Worm (Caenorhabditis elegans): ENCODE data around the gene acr-9.
A peak's percentile ranks its signal among the peaks of the same experiment; 100 is the strongest.

acr-9 gene

DNA sequence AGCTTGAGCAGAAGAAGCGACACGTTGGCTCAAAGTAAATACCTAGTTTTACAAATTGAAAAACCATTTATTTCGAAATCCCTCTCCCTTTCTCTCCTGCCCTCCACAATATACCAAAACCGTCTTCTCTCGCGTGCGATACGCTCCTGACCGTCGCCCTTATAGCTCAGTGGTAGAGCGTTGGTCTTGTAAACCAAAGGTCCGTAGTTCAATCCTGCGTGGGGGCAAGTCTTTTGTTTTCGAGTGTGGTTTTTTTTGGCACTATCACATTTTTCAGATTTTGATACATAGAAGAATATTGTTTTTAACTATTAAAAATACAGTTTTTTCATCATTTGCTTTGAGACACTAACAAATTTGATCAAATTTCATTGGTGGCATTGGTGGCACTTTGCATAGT lies 6.9 kb upstream of the acr-9 start (continued):
- no peak for TF ChIP-seq sdz-12 (GFP tag; optimal IDR thresholded peaks at IDR 0.05)
- TF ChIP-seq daf-8 (GFP tag; IDR thresholded peaks at IDR 0.05): no peak
- TF ChIP-seq dmd-6 (GFP tag; IDR thresholded peaks at IDR 0.05): no peak
- no peak for TF ChIP-seq D1046.2 (GFP tag; IDR thresholded peaks at IDR 0.05)
- peak; percentile 26 to 74 for TF ChIP-seq daf-16 (GFP tag; optimal IDR thresholded peaks at IDR 0.05)
- TF ChIP-seq daf-16 (tag; optimal IDR thresholded peaks at IDR 0.05): no peak
- TF ChIP-seq nhr-111 (GFP tag; optimal IDR thresholded peaks at IDR 0.05): no peak
- TF ChIP-seq attf-4 (tag; optimal IDR thresholded peaks at IDR 0.05): no peak
- TF ChIP-seq php-3 (GFP tag; IDR thresholded peaks at IDR 0.05): peak; percentile 47; the same call in 1 of the 2 replicates
- TF ChIP-seq hif-1 (tag; optimal IDR thresholded peaks at IDR 0.05): no peak
- peak; percentile 84 for TF ChIP-seq lim-7 (GFP tag; IDR thresholded peaks at IDR 0.05)
- TF ChIP-seq nhr-41 (GFP tag; IDR thresholded peaks at IDR 0.05): 0 out of 2 replicates have a peak, but pooled peaks have one; percentile 12
- no peak for TF ChIP-seq tag-97 (GFP tag; IDR thresholded peaks at IDR 0.05)
- TF ChIP-seq rbr-2 (tag; optimal IDR thresholded peaks at IDR 0.05): peak; percentile 1
- no peak for TF ChIP-seq mes-2 (tag; optimal IDR thresholded peaks at IDR 0.05; ENCODE audit: poor library complexity, severe bottlenecking)
- TF ChIP-seq mdl-1 (tag; optimal IDR thresholded peaks at IDR 0.05): no peak
- no peak for TF ChIP-seq lin-1 (GFP tag; IDR thresholded peaks at IDR 0.05)
- no peak for TF ChIP-seq cey-2 (tag; optimal IDR thresholded peaks at IDR 0.05; ENCODE audit: borderline replicate concordance, insufficient read depth)
- no peak for TF ChIP-seq nhr-25 (tag; optimal IDR thresholded peaks at IDR 0.05; ENCODE audit: borderline replicate concordance, insufficient read depth)
- TF ChIP-seq ztf-7 (tag; optimal IDR thresholded peaks at IDR 0.05): no peak
- TF ChIP-seq nhr-76 (tag; optimal IDR thresholded peaks at IDR 0.05): no peak
- TF ChIP-seq ctbp-1 (GFP tag; IDR thresholded peaks at IDR 0.05): no peak
- TF ChIP-seq Y105C5A.15 (GFP tag; IDR thresholded peaks at IDR 0.05): no peak
- TF ChIP-seq F37D6.2 (tag; optimal IDR thresholded peaks at IDR 0.05): no peak
- no peak for TF ChIP-seq nhr-237 (tag; optimal IDR thresholded peaks at IDR 0.05)
- no peak for TF ChIP-seq Y48G9A.11 (GFP tag; IDR thresholded peaks at IDR 0.05)
- TF ChIP-seq unc-130 (GFP tag; optimal IDR thresholded peaks at IDR 0.05): peak; percentile 44
- TF ChIP-seq duxl-1 (tag; optimal IDR thresholded peaks at IDR 0.05; ENCODE audit: poor library complexity): peak; percentile 63
- peak; percentile 87 for TF ChIP-seq egl-43 (GFP tag; IDR thresholded peaks at IDR 0.05)
- no peak for TF ChIP-seq zfp-3 (GFP tag; conservative IDR thresholded peaks at IDR 0.05)
- no peak for TF ChIP-seq pqm-1 (tag; optimal IDR thresholded peaks at IDR 0.05)
- no peak for TF ChIP-seq fos-1 (tag; optimal IDR thresholded peaks at IDR 0.05)
- no peak for TF ChIP-seq ama-1 (optimal IDR thresholded peaks at IDR 0.05)
- no peak for TF ChIP-seq lin-29 (GFP tag; IDR thresholded peaks at IDR 0.05)
- TF ChIP-seq zip-2 (tag; optimal IDR thresholded peaks at IDR 0.05): peak; percentile 13
- no peak for TF ChIP-seq zip-11 (GFP tag; IDR thresholded peaks at IDR 0.05)
- TF ChIP-seq unc-62 (GFP tag; optimal IDR thresholded peaks at IDR 0.05 in 1 of 2): no peak
- no peak for TF ChIP-seq unc-62 (tag; optimal IDR thresholded peaks at IDR 0.05)
- peak; percentile 11 for TF ChIP-seq mep-1 (tag; optimal IDR thresholded peaks at IDR 0.05)
- no peak for TF ChIP-seq aha-1 (tag)
- TF ChIP-seq ZK337.2 (GFP tag; IDR thresholded peaks at IDR 0.05): peak; percentile 57; the same call in 1 of the 2 replicates
- 0 out of 2 replicates have a peak, but pooled peaks have one; percentile 38 for TF ChIP-seq tra-1 (GFP tag; IDR thresholded peaks at IDR 0.05)
- no peak for TF ChIP-seq dmd-9 (GFP tag; IDR thresholded peaks at IDR 0.05)
- no peak for TF ChIP-seq unc-39 (tag; optimal IDR thresholded peaks at IDR 0.05)
- TF ChIP-seq madf-5 (GFP tag; IDR thresholded peaks at IDR 0.05): peak; percentile 44 to 57; a peak in 2 of 4 replicates
- TF ChIP-seq lin-38 (GFP tag; IDR thresholded peaks at IDR 0.05): no peak; the same call in 1 of the 2 replicates
- peak; percentile 17 for TF ChIP-seq T20F7.1 (GFP tag; optimal IDR thresholded peaks at IDR 0.05)
- peak; percentile 87 for TF ChIP-seq dmd-8 (GFP tag; IDR thresholded peaks at IDR 0.05)
- peak; percentile 39 for TF ChIP-seq spr-1 (tag; optimal IDR thresholded peaks at IDR 0.05)
- TF ChIP-seq daf-19 (GFP tag; conservative IDR thresholded peaks at IDR 0.05): peak; percentile 60; the same call in 1 of the 2 replicates
- no peak for TF ChIP-seq aly-2 (tag; optimal IDR thresholded peaks at IDR 0.05)

Data from whole organism, L4 larva.